Fruit fly (Drosophila melanogaster): ENCODE results near the gene CG5800.

The CG5800 gene

DNA sequence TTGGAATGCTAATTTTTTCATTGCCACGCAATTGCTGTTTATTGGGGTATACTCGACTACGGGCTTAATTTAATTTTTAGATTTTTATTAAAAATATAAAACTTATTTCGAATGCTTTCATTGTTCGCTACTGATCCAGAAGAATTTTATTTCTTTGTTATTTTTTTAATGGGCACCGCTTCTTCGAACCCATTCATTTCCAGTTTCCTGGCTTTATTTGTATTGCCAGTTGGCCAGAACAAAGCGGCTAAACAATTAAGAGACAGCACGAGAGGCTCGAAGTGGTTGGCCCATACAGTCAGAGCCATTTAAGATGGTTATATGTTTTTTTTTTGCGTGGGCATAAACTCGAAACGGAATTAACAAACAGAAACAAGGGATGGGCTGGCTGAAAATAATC lies 40.3 kb upstream of the CG5800 start (continued):
- TF ChIP-seq CG12769 (tag; optimal IDR thresholded peaks at IDR 0.05), result peak; percentile 32
- 0 out of 3 replicates have a peak, but pooled peaks have one; percentile 45 for TF ChIP-seq jigr1 (GFP tag; IDR thresholded peaks at IDR 0.05)
- TF ChIP-seq CG15073 (GFP tag; optimal IDR thresholded peaks at IDR 0.05), result no peak
- peak; percentile 75 for TF ChIP-seq CG13424 (tag; optimal IDR thresholded peaks at IDR 0.05)
- peak; percentile 63 for TF ChIP-seq CG1602 (GFP tag; optimal IDR thresholded peaks at IDR 0.05)
- peak; percentile 34 for TF ChIP-seq org-1 (GFP tag; optimal IDR thresholded peaks at IDR 0.05)
- peak; percentile 54 to 61 for TF ChIP-seq Hr51 (GFP tag; optimal IDR thresholded peaks at IDR 0.05)
- peak; percentile 76 for TF ChIP-seq CG12391 (tag; optimal IDR thresholded peaks at IDR 0.05)
- no peak for TF ChIP-seq ERR (GFP tag; optimal IDR thresholded peaks at IDR 0.05)
- TF ChIP-seq lmd (GFP tag; IDR thresholded peaks at IDR 0.05), result peak; percentile 89
- peak; percentile 76 for TF ChIP-seq CG9817 (tag; optimal IDR thresholded peaks at IDR 0.05)
- peak; percentile 63 for TF ChIP-seq HmgZ (tag; optimal IDR thresholded peaks at IDR 0.05)
- peak; percentile 68 for TF ChIP-seq seq (GFP tag; IDR thresholded peaks at IDR 0.05)
- TF ChIP-seq hbn (GFP tag; IDR thresholded peaks at IDR 0.05; ENCODE audit: partially characterized antibody), result no peak
- TF ChIP-seq CG18262 (tag; optimal IDR thresholded peaks at IDR 0.05), result peak; percentile 71
- peak; percentile 18 for TF ChIP-seq maf-S (GFP tag; optimal IDR thresholded peaks at IDR 0.05)
- TF ChIP-seq E2f1 (GFP tag; IDR thresholded peaks at IDR 0.05), result peak; percentile 80
- TF ChIP-seq Hmr (GFP tag; optimal IDR thresholded peaks at IDR 0.05), result peak; percentile 81
- TF ChIP-seq disco-r (GFP tag; optimal IDR thresholded peaks at IDR 0.05), result peak; percentile 12
- TF ChIP-seq CG2199 (GFP tag; IDR thresholded peaks at IDR 0.05), result no peak
- no peak for TF ChIP-seq Stat92E (GFP tag; optimal IDR thresholded peaks at IDR 0.05)
- TF ChIP-seq otp (GFP tag; IDR thresholded peaks at IDR 0.05), result peak; percentile 77
- TF ChIP-seq Camta (GFP tag; optimal IDR thresholded peaks at IDR 0.05), result peak; percentile 12
- TF ChIP-seq lov (optimal IDR thresholded peaks at IDR 0.05), result no peak
- TF ChIP-seq lov (GFP tag; IDR thresholded peaks at IDR 0.05), result no peak
- TF ChIP-seq oc (tag; optimal IDR thresholded peaks at IDR 0.05), result peak; percentile 56
- TF ChIP-seq tin (GFP tag; optimal IDR thresholded peaks at IDR 0.05), result peak; percentile 56
- peak; percentile 69; the same call in 2 of the 3 replicates for TF ChIP-seq CG6175 (GFP tag; IDR thresholded peaks at IDR 0.05)
- peak; percentile 69 for TF ChIP-seq Ravus (GFP tag; IDR thresholded peaks at IDR 0.05)
- TF ChIP-seq ken (GFP tag; IDR thresholded peaks at IDR 0.05), result peak; percentile 53; the same call in 1 of the 3 replicates
- TF ChIP-seq crp (GFP tag; optimal IDR thresholded peaks at IDR 0.05), result no peak
- no peak for TF ChIP-seq Lpt (GFP tag; optimal IDR thresholded peaks at IDR 0.05)
- peak; percentile 36 for TF ChIP-seq CG30431 (GFP tag; optimal IDR thresholded peaks at IDR 0.05)
- TF ChIP-seq Ets65A (GFP tag), result peak; percentile 74
- TF ChIP-seq CG18476 (GFP tag; optimal IDR thresholded peaks at IDR 0.05), result peak; percentile 45
- TF ChIP-seq gcm (GFP tag; optimal IDR thresholded peaks at IDR 0.05), result no peak
- TF ChIP-seq Jarid2 (GFP tag; optimal IDR thresholded peaks at IDR 0.05), result no peak
- peak; percentile 79 for TF ChIP-seq CG4730 (GFP tag; IDR thresholded peaks at IDR 0.05)
- TF ChIP-seq CG31441 (GFP tag; IDR thresholded peaks at IDR 0.05), result peak; percentile 77
- TF ChIP-seq CG6272 (GFP tag; IDR thresholded peaks at IDR 0.05), result peak; percentile 74
- peak; percentile 32; the same call in 1 of the 2 replicates for TF ChIP-seq CG8765 (GFP tag; IDR thresholded peaks at IDR 0.05)
- TF ChIP-seq CG8924 (tag; optimal IDR thresholded peaks at IDR 0.05), result peak; percentile 72
- peak; percentile 12 for TF ChIP-seq CG12299 (tag; optimal IDR thresholded peaks at IDR 0.05)
- TF ChIP-seq klu (GFP tag; IDR thresholded peaks at IDR 0.05), result peak; percentile 52
- peak; percentile 67 for TF ChIP-seq gro (GFP tag; optimal IDR thresholded peaks at IDR 0.05)
- TF ChIP-seq fd102C (GFP tag; optimal IDR thresholded peaks at IDR 0.05), result no peak
- no peak for TF ChIP-seq Atf3 (GFP tag; optimal IDR thresholded peaks at IDR 0.05)
- 0 out of 2 replicates have a peak, but pooled peaks have one; percentile 15 for TF ChIP-seq sens-2 (GFP tag; IDR thresholded peaks at IDR 0.05)
- peak; percentile 58 for TF ChIP-seq wor (GFP tag; IDR thresholded peaks at IDR 0.05)
- TF ChIP-seq corto (GFP tag; optimal IDR thresholded peaks at IDR 0.05), result no peak
- peak; percentile 69 for TF ChIP-seq ssp (GFP tag; IDR thresholded peaks at IDR 0.05)
